Fruit fly (Drosophila melanogaster): Measurements from ENCODE around the gene Ubx.

DNA sequence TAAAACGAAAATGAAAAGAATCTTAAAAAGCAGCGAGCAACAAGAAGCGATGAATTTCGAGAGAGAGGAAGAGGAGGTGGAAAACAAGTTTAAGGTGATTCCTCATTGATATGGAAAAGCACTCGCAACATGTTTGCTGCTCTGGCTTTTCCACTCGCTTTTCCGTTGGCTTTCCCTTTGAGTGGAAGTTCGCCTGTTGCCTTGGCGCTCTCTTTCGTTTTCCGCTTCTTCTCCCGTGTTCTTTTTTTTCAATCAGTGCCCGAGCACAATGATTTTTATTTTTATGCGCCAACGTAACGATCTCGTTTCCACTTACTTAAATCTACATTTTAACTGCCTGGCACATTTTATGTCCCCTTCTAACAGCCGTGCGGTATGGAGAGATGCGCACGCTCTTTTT is 29.2 kb upstream of the Ubx start:
- TF ChIP-seq Clk (GFP tag; optimal IDR thresholded peaks at IDR 0.05): no peak
- no peak for TF ChIP-seq CG14711 (tag; optimal IDR thresholded peaks at IDR 0.05)
- no peak for TF ChIP-seq kay (GFP tag; ENCODE audit: borderline replicate concordance)
- no peak for TF ChIP-seq ovo (GFP tag; optimal IDR thresholded peaks at IDR 0.05)
- TF ChIP-seq CG12768 (GFP tag; optimal IDR thresholded peaks at IDR 0.05): no peak
- TF ChIP-seq cnc (optimal IDR thresholded peaks at IDR 0.05): no peak
- no peak for TF ChIP-seq CG33017 (tag; optimal IDR thresholded peaks at IDR 0.05)
- no peak for TF ChIP-seq tj (GFP tag; optimal IDR thresholded peaks at IDR 0.05)
- no peak for TF ChIP-seq CG7045 (GFP tag; optimal IDR thresholded peaks at IDR 0.05)
- no peak for TF ChIP-seq CG5204 (GFP tag; optimal IDR thresholded peaks at IDR 0.05)
- no peak for TF ChIP-seq toe (GFP tag; optimal IDR thresholded peaks at IDR 0.05)
- TF ChIP-seq CG11617 (GFP tag; optimal IDR thresholded peaks at IDR 0.05): no peak
